Worm (Caenorhabditis elegans): ENCODE data around the gene atp-2.

Gene atp-2

ce11 chrIII:5190179-5190578, 38.0 kb upstream of the atp-2 start (continued):
- TF ChIP-seq pax-3 (tag; optimal IDR thresholded peaks at IDR 0.05) (peak; percentile 16), tlp-1 (tag; optimal IDR thresholded peaks at IDR 0.05) (no peak), lin-14 (GFP tag; optimal IDR thresholded peaks at IDR 0.05) (no peak), nhr-11 (tag; optimal IDR thresholded peaks at IDR 0.05) (no peak), aly-2 (tag; optimal IDR thresholded peaks at IDR 0.05) (no peak), sox-4 (tag; optimal IDR thresholded peaks at IDR 0.05) (peak; percentile 60), mef-2 (tag; optimal IDR thresholded peaks at IDR 0.05) (no peak), unc-30 (tag; optimal IDR thresholded peaks at IDR 0.05) (no peak), egl-27 (tag; optimal IDR thresholded peaks at IDR 0.05) (no peak), zip-4 (GFP tag; optimal IDR thresholded peaks at IDR 0.05) (no peak), C34B4.2 (tag; optimal IDR thresholded peaks at IDR 0.05) (no peak), mep-1 (tag; optimal IDR thresholded peaks at IDR 0.05) (no peak), ztf-4 (tag; optimal IDR thresholded peaks at IDR 0.05) (no peak), ceh-82 (tag; optimal IDR thresholded peaks at IDR 0.05) (peak in 1 of 3 experiments; percentile 8), lsy-2 (tag; optimal IDR thresholded peaks at IDR 0.05) (peak; percentile 34 to 59), C16A3.4 (tag; optimal IDR thresholded peaks at IDR 0.05) (no peak), ceh-90 (tag; optimal IDR thresholded peaks at IDR 0.05) (peak; percentile 83), C04F5.9 (tag; optimal IDR thresholded peaks at IDR 0.05) (peak; percentile 7), ztf-11 (tag; optimal IDR thresholded peaks at IDR 0.05) (peak in 1 of 2 experiments; percentile 67), unc-130 (tag; optimal IDR thresholded peaks at IDR 0.05) (peak; percentile 21), nhr-12 (tag; optimal IDR thresholded peaks at IDR 0.05) (no peak), nhr-19 (GFP tag; conservative IDR thresholded peaks at IDR 0.05) (peak; percentile 65), elt-3 (tag; optimal IDR thresholded peaks at IDR 0.05) (no peak), fkh-8 (tag; optimal IDR thresholded peaks at IDR 0.05) (no peak), elt-2 (tag; optimal IDR thresholded peaks at IDR 0.05) (peak; percentile 22), mab-9 (GFP tag; IDR thresholded peaks at IDR 0.05) (no peak), zag-1 (tag; optimal IDR thresholded peaks at IDR 0.05) (no peak), lin-15B (tag; optimal IDR thresholded peaks at IDR 0.05) (no peak), mdl-1 (tag; optimal IDR thresholded peaks at IDR 0.05) (no peak), nhr-237 (tag; optimal IDR thresholded peaks at IDR 0.05) (no peak), nhr-77 (tag; optimal IDR thresholded peaks at IDR 0.05) (no peak), irx-1 (tag; optimal IDR thresholded peaks at IDR 0.05) (peak; percentile 72)

ce11 chrIII:5190671-5191174, 37.5 kb upstream of the atp-2 start, which contains the start of gene hira-1:
TSS of gene hira-1 (plus strand) at chrIII:5191124.
- TF ChIP-seq ztf-4 (tag; optimal IDR thresholded peaks at IDR 0.05): no peak
- TF ChIP-seq mab-9 (GFP tag; IDR thresholded peaks at IDR 0.05): no peak
- no peak for TF ChIP-seq pqm-1 (tag; optimal IDR thresholded peaks at IDR 0.05)
- peak; percentile 31 to 71 for TF ChIP-seq lsy-2 (tag; optimal IDR thresholded peaks at IDR 0.05)
- no peak for TF ChIP-seq tlp-1 (tag; optimal IDR thresholded peaks at IDR 0.05)
- no peak for TF ChIP-seq nhr-90 (tag; optimal IDR thresholded peaks at IDR 0.05; ENCODE audit: poor library complexity)
- no peak for TF ChIP-seq ceh-8 (GFP tag; optimal IDR thresholded peaks at IDR 0.05)
- TF ChIP-seq ztf-11 (tag; optimal IDR thresholded peaks at IDR 0.05): no peak
- TF ChIP-seq tbx-2 (tag; optimal IDR thresholded peaks at IDR 0.05): no peak
- peak; percentile 49 for TF ChIP-seq C16A3.4 (tag; optimal IDR thresholded peaks at IDR 0.05)
- peak; percentile 70 to 77 for TF ChIP-seq efl-1 (optimal IDR thresholded peaks at IDR 0.05)
- TF ChIP-seq efl-1 (GFP tag; optimal IDR thresholded peaks at IDR 0.05 in 1 of 2): peak; percentile 77 to 97
- no peak for TF ChIP-seq grh-1 (GFP tag; IDR thresholded peaks at IDR 0.05)
- TF ChIP-seq snpc-4 (tag; optimal IDR thresholded peaks at IDR 0.05): no peak
- no peak for TF ChIP-seq ceh-63 (GFP tag; optimal IDR thresholded peaks at IDR 0.05)
- no peak for TF ChIP-seq rnt-1 (tag; optimal IDR thresholded peaks at IDR 0.05)
- no peak for TF ChIP-seq xbp-1 (tag; optimal IDR thresholded peaks at IDR 0.05)
- TF ChIP-seq lin-39 (tag; optimal IDR thresholded peaks at IDR 0.05): no peak
- TF ChIP-seq ama-1 (optimal IDR thresholded peaks at IDR 0.05): no peak
- TF ChIP-seq lin-13 (GFP tag; optimal IDR thresholded peaks at IDR 0.05): no peak
- no peak for TF ChIP-seq unc-86 (tag; optimal IDR thresholded peaks at IDR 0.05)
- TF ChIP-seq nhr-85 (tag): no peak
- TF ChIP-seq nhr-28 (tag; optimal IDR thresholded peaks at IDR 0.05): no peak
- TF ChIP-seq egl-27 (tag; optimal IDR thresholded peaks at IDR 0.05): no peak
- no peak for TF ChIP-seq lir-3 (tag; optimal IDR thresholded peaks at IDR 0.05; ENCODE audit: poor library complexity)
- TF ChIP-seq ceh-90 (tag; optimal IDR thresholded peaks at IDR 0.05): no peak
- no peak for TF ChIP-seq alr-1 (tag; optimal IDR thresholded peaks at IDR 0.05; ENCODE audit: borderline replicate concordance)
- no peak for TF ChIP-seq isw-1 (GFP tag; IDR thresholded peaks at IDR 0.05)
- no peak for TF ChIP-seq nhr-77 (tag; optimal IDR thresholded peaks at IDR 0.05)
- no peak for TF ChIP-seq hlh-17 (GFP tag; optimal IDR thresholded peaks at IDR 0.05; ENCODE audit: borderline replicate concordance)
- no peak for TF ChIP-seq irx-1 (tag; optimal IDR thresholded peaks at IDR 0.05)
